Worm (Caenorhabditis elegans) whole organism, young adult: ENCODE results near the gene fox-1.

Experiments used
- B0019.2 ChIP-seq: fragments of 200-800 bp; sonication (Bioruptor generic); conservative IDR thresholded peaks from 2 replicates; pipeline ENCODE4 v1.3.6; 2022; ENCODE audit warnings: missing genetic modification reagents, missing genetic modification characterization, missing compliant biosample characterization
- B0035.1 ChIP-seq: sonication (generic microtip); optimal IDR thresholded peaks from 2 replicates; lab custom pipeline; 2016; ENCODE audit warnings: missing genetic modification characterization, mild to moderate bottlenecking, missing compliant biosample characterization, missing genotype, missing genetic modification reagents
- B0336.3 ChIP-seq: fragments of 200-800 bp; sonication (Bioruptor generic); IDR thresholded peaks from 2 replicates; pipeline ENCODE4 v1.3.6; 2022; ENCODE audit warnings: missing genetic modification characterization, missing compliant biosample characterization
- F37B4.10 ChIP-seq: fragments of 200-800 bp; sonication (Bioruptor generic); IDR thresholded peaks from 2 replicates; pipeline ENCODE4 v1.3.6; 2022; ENCODE audit warnings: missing genetic modification characterization, missing compliant biosample characterization
- F39B2.1 ChIP-seq: fragments of 200-800 bp; sonication (Bioruptor generic); IDR thresholded peaks from 2 replicates; pipeline ENCODE4 v1.3.6; 2022; ENCODE audit warnings: missing genetic modification reagents, missing genetic modification characterization, missing compliant biosample characterization
- F52B5.7 ChIP-seq: sonication (generic microtip); optimal IDR thresholded peaks from 2 replicates; lab custom pipeline; 2016; ENCODE audit warnings: mild to moderate bottlenecking, missing genetic modification characterization, missing compliant biosample characterization
- F57C9.4 ChIP-seq: sonication (generic microtip); optimal IDR thresholded peaks from 2 replicates; lab custom pipeline; 2017; ENCODE audit warnings: mild to moderate bottlenecking, missing genetic modification characterization, missing compliant biosample characterization
- T07F8.4 ChIP-seq: sonication (generic microtip); optimal IDR thresholded peaks from 2 replicates; lab custom pipeline; 2016; ENCODE audit warnings: mild to moderate bottlenecking, missing genetic modification characterization, moderate library complexity, missing compliant biosample characterization
- T26A5.8 ChIP-seq: sonication (generic microtip); optimal IDR thresholded peaks from 2 replicates; lab custom pipeline; 2016; ENCODE audit warnings: missing genetic modification characterization, missing compliant biosample characterization
- Y53F4B.3 ChIP-seq: fragments of 200-800 bp; sonication (Bioruptor generic); IDR thresholded peaks from 2 replicates; pipeline ENCODE4 v1.3.6; 2022; ENCODE audit warnings: missing genetic modification reagents, missing genetic modification characterization, missing compliant biosample characterization
- akir-1 ChIP-seq: fragments of 200-800 bp; sonication (Bioruptor generic); optimal IDR thresholded peaks from 2 replicates; lab custom pipeline; 2018; ENCODE audit warnings: mild to moderate bottlenecking, missing genetic modification characterization, moderate library complexity, missing compliant biosample characterization
- aptf-2 ChIP-seq: fragments of 200-800 bp; sonication (Bioruptor generic); conservative IDR thresholded peaks from 2 replicates; pipeline ENCODE4 v1.3.6; 2022; ENCODE audit warnings: missing genetic modification reagents, missing genetic modification characterization, missing compliant biosample characterization
- aptf-3 ChIP-seq: fragments of 200-800 bp; sonication (Bioruptor generic); IDR thresholded peaks from 2 replicates; pipeline ENCODE4 v1.3.6; 2022; ENCODE audit warnings: missing genetic modification characterization, missing compliant biosample characterization
- attf-6 ChIP-seq: fragments of 200-800 bp; sonication (Bioruptor generic); IDR thresholded peaks from 2 replicates; pipeline ENCODE4 v1.3.6; 2022; ENCODE audit warnings: missing genetic modification reagents, missing genetic modification characterization, missing compliant biosample characterization
- bed-1 ChIP-seq: fragments of 200-800 bp; sonication (Bioruptor generic); IDR thresholded peaks from 2 replicates; pipeline ENCODE4 v1.3.6; 2022; ENCODE audit warnings: missing genetic modification reagents, missing genetic modification characterization, missing compliant biosample characterization
- chd-7 ChIP-seq: sonication (generic microtip); optimal IDR thresholded peaks from 2 replicates; lab custom pipeline; 2016; ENCODE audit warnings: mild to moderate bottlenecking, missing genetic modification characterization, moderate library complexity, missing compliant biosample characterization
- dox-1 ChIP-seq: fragments of 200-800 bp; sonication (Bioruptor generic); IDR thresholded peaks from 2 replicates; pipeline ENCODE4 v1.3.6; 2022; ENCODE audit warnings: missing genetic modification reagents, missing genetic modification characterization, missing compliant biosample characterization
- dpl-1 ChIP-seq: fragments of 150-350 bp; optimal IDR thresholded peaks from 2 replicates; lab custom pipeline; 2014; ENCODE audit warnings: missing biosample characterization, missing genetic modification reagents, missing genetic modification characterization
- efl-1 ChIP-seq: fragments of 150-350 bp; optimal IDR thresholded peaks from 2 replicates; lab custom pipeline; 2014; ENCODE audit warnings: missing biosample characterization, missing genetic modification reagents, missing genetic modification characterization
- egl-44 ChIP-seq: fragments of 200-800 bp; sonication (Bioruptor generic); IDR thresholded peaks from 2 replicates; pipeline ENCODE4 v1.3.6; 2022; ENCODE audit warnings: missing genetic modification reagents, missing genetic modification characterization, missing compliant biosample characterization
- him-1 ChIP-seq: sonication (generic microtip); optimal IDR thresholded peaks from 2 replicates; lab custom pipeline; 2016; ENCODE audit warnings: missing genotype, missing genetic modification reagents, missing genetic modification characterization, missing compliant biosample characterization
- hlh-26 ChIP-seq: fragments of 200-800 bp; sonication (Bioruptor generic); conservative IDR thresholded peaks from 2 replicates; pipeline ENCODE4 v1.3.6; 2022; ENCODE audit warnings: missing genetic modification reagents, missing genetic modification characterization, missing compliant biosample characterization
- hmg-20 ChIP-seq: fragments of 200-800 bp; sonication (Bioruptor generic); IDR thresholded peaks from 2 replicates; pipeline ENCODE4 v1.3.6; 2022; ENCODE audit warnings: missing genetic modification reagents, missing genetic modification characterization, missing compliant biosample characterization
- hsf-1 ChIP-seq: fragments of 200-800 bp; sonication (Bioruptor generic); IDR thresholded peaks from 2 replicates; pipeline ENCODE4 v1.3.6; 2022; ENCODE audit warnings: missing genetic modification reagents, missing genetic modification characterization, missing compliant biosample characterization
- let-607 ChIP-seq, 2 experiments: fragments of 200-800 bp in 1 of 2; sonication (Bioruptor generic) in 1 of 2; sonication (generic microtip) in 1 of 2; optimal IDR thresholded peaks; 2 replicates each; lab custom pipeline; 2016 to 2018; ENCODE audit warnings: mild to moderate bottlenecking in 2 of 2, missing compliant biosample characterization in 2 of 2, missing genetic modification characterization in 2 of 2, moderate library complexity in 2 of 2, missing genotype in 1 of 2
- lin-35 ChIP-seq, 3 experiments: fragments of 150-350 bp in 2 of 3; sonication (generic microtip) in 1 of 3; optimal IDR thresholded peaks; 2 replicates each; lab custom pipeline; 2014 to 2018; ENCODE audit warnings: missing biosample characterization in 3 of 3, missing genetic modification characterization in 3 of 3, missing genetic modification reagents in 3 of 3
- lin-40 ChIP-seq: sonication (generic microtip); optimal IDR thresholded peaks from 2 replicates; lab custom pipeline; 2016; ENCODE audit warnings: missing genetic modification characterization, mild to moderate bottlenecking, missing compliant biosample characterization, missing genotype, missing genetic modification reagents
- lsl-1 ChIP-seq: fragments of 200-800 bp; sonication (Bioruptor generic); optimal IDR thresholded peaks from 2 replicates; lab custom pipeline; 2018; ENCODE audit warnings: mild to moderate bottlenecking, missing genetic modification characterization, moderate library complexity, missing compliant biosample characterization
- nfya-2 ChIP-seq: fragments of 200-800 bp; sonication (Bioruptor generic); IDR thresholded peaks from 2 replicates; pipeline ENCODE4 v1.3.6; 2022; ENCODE audit warnings: missing genetic modification reagents, missing genetic modification characterization, missing compliant biosample characterization
- nhr-27 ChIP-seq: fragments of 200-800 bp; sonication (Bioruptor generic); optimal IDR thresholded peaks from 2 replicates; lab custom pipeline; 2018; ENCODE audit warnings: mild to moderate bottlenecking, missing genetic modification characterization, moderate library complexity, missing compliant biosample characterization
- nhr-90 ChIP-seq: sonication (generic microtip); optimal IDR thresholded peaks from 2 replicates; lab custom pipeline; 2016; ENCODE audit warnings: missing genotype, mild to moderate bottlenecking, missing genetic modification characterization, missing compliant biosample characterization
- pbrm-1 ChIP-seq: fragments of 200-800 bp; sonication (Bioruptor generic); IDR thresholded peaks from 2 replicates; pipeline ENCODE4 v1.3.6; 2022; ENCODE audit warnings: missing genetic modification reagents, missing genetic modification characterization, missing compliant biosample characterization
- repo-1 ChIP-seq: sonication (generic microtip); optimal IDR thresholded peaks from 2 replicates; lab custom pipeline; 2017; ENCODE audit warnings: mild to moderate bottlenecking, missing genetic modification characterization, missing compliant biosample characterization
- sdz-38 ChIP-seq: sonication (generic microtip); optimal IDR thresholded peaks from 2 replicates; lab custom pipeline; 2016; ENCODE audit warnings: missing genotype, missing genetic modification characterization, missing compliant biosample characterization
- sea-2 ChIP-seq: fragments of 200-800 bp; sonication (Bioruptor generic); IDR thresholded peaks from 2 replicates; pipeline ENCODE4 v1.3.6; 2022; ENCODE audit warnings: missing genetic modification characterization, missing compliant biosample characterization
- snpc-1.3 ChIP-seq: sonication (generic microtip); optimal IDR thresholded peaks from 2 replicates; lab custom pipeline; 2017; ENCODE audit warnings: missing genetic modification characterization, mild to moderate bottlenecking, missing compliant biosample characterization, antibody characterized with exemption, moderate library complexity, missing genotype, missing genetic modification reagents; ENCODE audit not compliant: insufficient read depth
- tbp1 ChIP-seq: fragments of 200-800 bp; sonication (Bioruptor generic); optimal IDR thresholded peaks from 2 replicates; lab custom pipeline; 2018; ENCODE audit warnings: mild to moderate bottlenecking, missing genetic modification characterization, missing compliant biosample characterization
- unc-62 ChIP-seq: fragments of 150-350 bp; optimal IDR thresholded peaks from 2 replicates; lab custom pipeline; 2014; ENCODE audit warnings: missing biosample characterization, missing genetic modification reagents, missing genetic modification characterization
- zfh-2 ChIP-seq: fragments of 200-800 bp; sonication (Bioruptor generic); conservative IDR thresholded peaks from 2 replicates; pipeline ENCODE4 v1.3.6; 2022; ENCODE audit warnings: missing genetic modification reagents, missing genetic modification characterization, missing compliant biosample characterization

Gene fox-1

ce11 chrX:2459793-2460192 lies at the start of gene fox-1:
TSS of gene fox-1 (minus strand) at chrX:2459893.
- TF ChIP-seq nhr-27 (tag; lab: Kevin White, UChicago) (no peak), egl-44 (GFP tag; lab: Robert Waterston, UW) (no peak), aptf-3 (no peak), pbrm-1 (GFP tag; lab: Robert Waterston, UW) (no peak), F39B2.1 (no peak), F57C9.4 (tag; lab: Kevin White, UChicago) (no peak), sdz-38 (no peak), lin-35 (GFP tag; optimal IDR thresholded peaks at IDR 0.05; lab: Kevin White, UChicago) (no peak), hlh-26 (GFP tag; lab: Robert Waterston, UW) (no peak), B0019.2 (GFP tag; lab: Robert Waterston, UW) (no peak), B0336.3 (GFP tag; lab: Robert Waterston, UW) (no peak), zfh-2 (GFP tag; lab: Robert Waterston, UW) (no peak), B0035.1 (tag; lab: Kevin White, UChicago) (no peak), T07F8.4 (no peak), hmg-20 (no peak), nhr-90 (no peak), nfya-2 (no peak), chd-7 (tag; lab: Kevin White, UChicago) (no peak)
- TF ChIP-seq, all 124 proteins: peak for 0

DNA sequence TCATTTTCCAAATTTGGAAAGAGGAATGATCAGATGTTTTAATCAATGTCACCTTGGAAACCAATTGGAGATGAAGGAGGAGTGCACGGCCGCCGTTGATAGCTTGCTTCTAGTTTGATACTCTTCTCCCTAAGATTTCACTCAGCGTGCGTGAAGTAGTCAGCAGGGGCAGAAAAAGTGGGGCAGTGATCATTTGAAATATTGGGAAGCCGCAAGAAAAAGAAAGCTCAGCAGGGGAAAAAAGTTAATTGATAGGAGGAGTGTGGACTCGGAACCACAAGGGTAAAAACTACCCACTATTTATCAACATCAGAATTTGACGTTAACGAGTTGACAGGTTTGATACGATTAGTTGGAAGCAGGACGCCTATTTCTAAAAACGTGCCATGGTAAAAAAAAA lies 48.8 kb upstream of the fox-1 start, which contains the start of gene K02E10.7:
TSS of gene K02E10.7 (minus strand) at position 101 of the 400 bp plus-strand sequence.
- no peak for TF ChIP-seq T26A5.8
- TF ChIP-seq akir-1 (GFP tag; lab: Kevin White, UChicago): no peak
- no peak for TF ChIP-seq snpc-1.3 (tag; lab: Kevin White, UChicago)
- TF ChIP-seq F37B4.10: no peak
- no peak for TF ChIP-seq sea-2 (GFP tag; lab: Robert Waterston, UW)
- TF ChIP-seq lin-40 (tag; lab: Kevin White, UChicago): no peak
- TF ChIP-seq unc-62: no peak
- TF ChIP-seq him-1 (tag; lab: Kevin White, UChicago): no peak

- TF ChIP-seq bed-1 (GFP tag; lab: Robert Waterston, UW) (no peak), hsf-1 (no peak), aptf-2 (GFP tag; lab: Robert Waterston, UW) (no peak), Y53F4B.3 (GFP tag; lab: Robert Waterston, UW) (no peak), repo-1 (tag; lab: Kevin White, UChicago) (no peak), lsl-1 (GFP tag; lab: Kevin White, UChicago) (no peak), let-607 (tag; optimal IDR thresholded peaks at IDR 0.05; lab: Kevin White, UChicago) (no peak), F52B5.7 (tag; lab: Kevin White, UChicago) (no peak), efl-1 (no peak), dox-1 (GFP tag; lab: Robert Waterston, UW) (no peak), T26A5.8 (no peak), tbp1 (GFP tag; lab: Kevin White, UChicago) (no peak), dpl-1 (GFP tag; lab: Kevin White, UChicago) (no peak), attf-6 (no peak)
- TF ChIP-seq, all 124 proteins: peak for 0
Measured at ce11 chrX:2506738-2507137, 47.0 kb upstream of the fox-1 start.
